Worm (Caenorhabditis elegans): ENCODE measurements around the gene C29H12.6.

ce11 chrII:6113842-6114441 lies 4.1 kb downstream of the C29H12.6 start:
- TF ChIP-seq lin-15B (tag; optimal IDR thresholded peaks at IDR 0.05) (no peak), lin-39 (tag; optimal IDR thresholded peaks at IDR 0.05) (no peak), ztf-4 (tag; optimal IDR thresholded peaks at IDR 0.05) (no peak), elt-3 (tag; optimal IDR thresholded peaks at IDR 0.05) (no peak), nhr-12 (tag; optimal IDR thresholded peaks at IDR 0.05) (no peak), skn-1 (tag; optimal IDR thresholded peaks at IDR 0.05) (no peak), snpc-4 (tag; optimal IDR thresholded peaks at IDR 0.05) (no peak), fos-1 (tag; optimal IDR thresholded peaks at IDR 0.05) (no peak), nhr-23 (tag; optimal IDR thresholded peaks at IDR 0.05) (no peak), lsy-12 (tag; optimal IDR thresholded peaks at IDR 0.05) (no peak), hmg-11 (tag; optimal IDR thresholded peaks at IDR 0.05) (no peak), ztf-11 (tag; optimal IDR thresholded peaks at IDR 0.05) (no peak), nhr-28 (tag; optimal IDR thresholded peaks at IDR 0.05) (no peak), nhr-76 (tag; optimal IDR thresholded peaks at IDR 0.05) (no peak)
